Worm (Caenorhabditis elegans): ENCODE measurements around the gene pmk-1.
A peak's percentile ranks its signal among the peaks of the same experiment; 100 is the strongest.

pmk-1 gene

DNA sequence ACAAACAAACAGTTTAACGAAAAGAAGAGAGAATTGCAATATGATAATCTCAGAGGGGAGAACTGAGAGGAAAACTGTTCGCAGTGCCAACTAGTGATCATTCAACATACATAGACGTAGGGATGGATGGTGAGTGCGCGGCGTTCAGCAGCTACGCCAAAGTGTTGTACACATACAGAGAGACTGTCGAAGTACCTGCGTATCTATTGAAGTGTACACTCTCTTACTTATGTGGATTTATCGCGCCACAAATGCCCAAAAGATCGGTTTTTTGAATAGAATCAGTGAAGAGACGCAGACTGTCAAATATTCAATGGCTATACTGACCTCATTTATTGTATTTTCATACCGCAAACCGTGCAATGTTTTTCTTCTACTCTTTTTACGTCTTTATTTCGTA is 21.7 kb downstream of the pmk-1 start:
- TF ChIP-seq nhr-12 (tag; optimal IDR thresholded peaks at IDR 0.05), result no peak
- peak; percentile 62 for TF ChIP-seq ceh-28 (tag; optimal IDR thresholded peaks at IDR 0.05)
- TF ChIP-seq tbx-2 (tag; optimal IDR thresholded peaks at IDR 0.05), result no peak
- no peak for TF ChIP-seq nhr-28 (tag; optimal IDR thresholded peaks at IDR 0.05)
- peak; percentile 89 for TF ChIP-seq pha-4 (tag; optimal IDR thresholded peaks at IDR 0.05)
- TF ChIP-seq nhr-25 (tag; optimal IDR thresholded peaks at IDR 0.05), result peak; percentile 79
- no peak for TF ChIP-seq pqm-1 (tag; optimal IDR thresholded peaks at IDR 0.05)
- TF ChIP-seq ztf-11 (tag; optimal IDR thresholded peaks at IDR 0.05), result no peak
- no peak for TF ChIP-seq nfya-1 (tag; optimal IDR thresholded peaks at IDR 0.05; ENCODE audit: insufficient read depth)
- peak; percentile 90 for TF ChIP-seq nhr-23 (tag; optimal IDR thresholded peaks at IDR 0.05)

DNA sequence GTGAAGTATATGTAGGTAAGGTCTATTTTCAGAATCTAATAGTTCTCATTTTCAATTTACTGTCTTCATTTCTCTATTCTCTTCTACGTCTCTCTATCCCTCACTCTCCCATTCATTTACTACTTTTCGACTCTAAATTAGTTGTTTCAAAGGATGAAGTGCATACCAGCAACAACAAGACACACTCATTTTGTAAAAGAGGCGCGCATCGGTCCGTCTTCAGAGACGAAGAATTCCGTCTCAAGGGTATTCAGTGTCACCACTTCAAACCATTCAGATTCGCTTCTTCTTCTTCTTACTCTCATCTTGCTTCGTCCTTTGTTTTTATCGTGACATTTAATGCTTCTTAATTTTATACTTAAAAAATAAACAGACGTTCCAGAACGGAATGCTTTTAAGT is 22.8 kb downstream of the pmk-1 start:
- TF ChIP-seq fkh-2 (tag; optimal IDR thresholded peaks at IDR 0.05) (no peak), nhr-25 (tag; optimal IDR thresholded peaks at IDR 0.05) (peak; percentile 21)

- TF ChIP-seq nhr-25 (tag; optimal IDR thresholded peaks at IDR 0.05) (no peak), nhr-23 (tag; optimal IDR thresholded peaks at IDR 0.05) (no peak), mml-1 (tag; optimal IDR thresholded peaks at IDR 0.05) (no peak), ztf-4 (tag; optimal IDR thresholded peaks at IDR 0.05) (no peak), lin-15B (tag; optimal IDR thresholded peaks at IDR 0.05) (no peak), mdl-1 (tag; optimal IDR thresholded peaks at IDR 0.05) (no peak), lin-39 (tag; optimal IDR thresholded peaks at IDR 0.05) (no peak), pqm-1 (tag; optimal IDR thresholded peaks at IDR 0.05) (no peak), sea-2 (GFP tag; optimal IDR thresholded peaks at IDR 0.05) (no peak), ceh-28 (tag; optimal IDR thresholded peaks at IDR 0.05) (no peak), unc-62 (GFP tag; optimal IDR thresholded peaks at IDR 0.05) (no peak), pha-4 (tag; optimal IDR thresholded peaks at IDR 0.05) (no peak), nhr-28 (tag; optimal IDR thresholded peaks at IDR 0.05) (no peak), lsy-12 (tag; optimal IDR thresholded peaks at IDR 0.05) (no peak), elt-3 (tag; optimal IDR thresholded peaks at IDR 0.05) (no peak)
Observed at ce11 chrIV:8173610-8174009, 25.0 kb downstream of the pmk-1 start.

DNA sequence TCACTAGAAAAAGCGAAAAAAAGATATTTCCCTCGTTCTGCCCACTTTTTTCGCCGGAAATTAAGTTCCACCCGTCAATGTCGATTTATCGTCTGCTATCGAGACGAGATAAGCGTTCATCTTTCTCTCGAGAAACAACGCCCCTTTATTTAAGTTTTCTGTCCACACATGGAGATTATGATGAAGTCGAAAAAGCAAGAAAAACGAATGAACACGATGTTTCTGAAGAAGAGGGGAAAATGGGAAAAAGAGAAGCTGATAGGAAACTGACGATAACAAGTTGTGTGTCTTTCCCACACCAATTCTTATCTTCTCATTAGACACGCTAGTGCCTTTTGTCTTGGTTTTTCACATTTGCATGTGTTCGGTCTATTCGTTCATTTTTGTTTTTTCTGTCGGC is 26.2 kb downstream of the pmk-1 start:
- TF ChIP-seq elt-2 (tag; optimal IDR thresholded peaks at IDR 0.05), result peak; percentile 80
- TF ChIP-seq lin-39 (tag; optimal IDR thresholded peaks at IDR 0.05), result no peak
- TF ChIP-seq pqm-1 (tag; optimal IDR thresholded peaks at IDR 0.05), result peak; percentile 41
- TF ChIP-seq snpc-4 (tag; optimal IDR thresholded peaks at IDR 0.05), result no peak

ce11 chrIV:8175686-8176532 is 27.3 kb downstream of the pmk-1 start, which contains the start of gene pct-1:
Gene pct-1, plus strand, starts transcription at chrIV:8176482.
- no peak for TF ChIP-seq unc-39 (tag; optimal IDR thresholded peaks at IDR 0.05)
- peak; percentile 82 for TF ChIP-seq elt-1 (tag; optimal IDR thresholded peaks at IDR 0.05)
- no peak for TF ChIP-seq lin-39 (tag; optimal IDR thresholded peaks at IDR 0.05)
- no peak for TF ChIP-seq lin-15B (tag; optimal IDR thresholded peaks at IDR 0.05)
- TF ChIP-seq eor-1 (tag; optimal IDR thresholded peaks at IDR 0.05), result no peak
- TF ChIP-seq sea-2 (GFP tag; optimal IDR thresholded peaks at IDR 0.05), result no peak

DNA sequence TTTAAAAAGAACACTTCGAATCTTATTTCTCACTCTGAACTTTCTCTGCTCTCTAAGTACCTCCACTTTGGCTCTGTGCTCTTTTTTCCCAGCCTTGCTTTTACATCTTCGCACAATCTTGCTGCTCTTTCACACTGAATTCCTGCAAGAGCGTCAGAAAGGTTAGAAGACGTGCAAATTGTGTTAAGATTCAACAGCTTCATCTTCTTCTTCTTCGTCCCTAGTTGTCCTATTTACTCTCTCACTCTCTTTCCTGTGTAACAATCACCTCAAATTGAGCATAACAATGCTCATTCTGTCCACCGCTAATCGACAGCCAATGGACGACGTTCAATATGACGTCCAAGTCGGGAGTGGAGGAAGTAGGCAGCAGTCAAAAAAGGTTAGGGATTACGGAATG is 32.8 kb downstream of the pmk-1 start:
- TF ChIP-seq fkh-10 (GFP tag; optimal IDR thresholded peaks at IDR 0.05) (peak; percentile 80), elt-3 (tag; optimal IDR thresholded peaks at IDR 0.05) (no peak), nfya-1 (tag; optimal IDR thresholded peaks at IDR 0.05; ENCODE audit: insufficient read depth) (peak; percentile 27), nhr-67 (tag; optimal IDR thresholded peaks at IDR 0.05) (no peak), ztf-4 (tag; optimal IDR thresholded peaks at IDR 0.05) (no peak), fkh-2 (tag; optimal IDR thresholded peaks at IDR 0.05) (no peak)

ce11 chrIV:8182566-8182965 is 34.0 kb downstream of the pmk-1 start:
- no peak for TF ChIP-seq zag-1 (tag; optimal IDR thresholded peaks at IDR 0.05)
- TF ChIP-seq lin-39 (tag; optimal IDR thresholded peaks at IDR 0.05), result peak; percentile 26
- TF ChIP-seq nfya-1 (tag; optimal IDR thresholded peaks at IDR 0.05; ENCODE audit: insufficient read depth), result no peak
- TF ChIP-seq lsy-12 (tag; optimal IDR thresholded peaks at IDR 0.05), result peak; percentile 15

All from whole organism, L3 larva.